Fruit fly (Drosophila melanogaster): ENCODE results near the gene mbo.

Gene mbo

dm6 chr3R:12644621-12645310, 34.1 kb downstream of the mbo start (continued):
- TF ChIP-seq HmgZ (tag; optimal IDR thresholded peaks at IDR 0.05) (no peak), run (tag; optimal IDR thresholded peaks at IDR 0.05) (peak; percentile 65), Ssrp (tag; optimal IDR thresholded peaks at IDR 0.05) (peak; percentile 4), slou (GFP tag; optimal IDR thresholded peaks at IDR 0.05) (no peak), mam (GFP tag; optimal IDR thresholded peaks at IDR 0.05) (no peak), gfzf (GFP tag; optimal IDR thresholded peaks at IDR 0.05) (no peak), CG17385 (GFP tag; optimal IDR thresholded peaks at IDR 0.05) (no peak), Scr (GFP tag; IDR thresholded peaks at IDR 0.05; ENCODE audit: partially characterized antibody) (no peak), Elba2 (GFP tag; optimal IDR thresholded peaks at IDR 0.05) (no peak), pnt (GFP tag; optimal IDR thresholded peaks at IDR 0.05) (no peak), CG6791 (GFP tag; IDR thresholded peaks at IDR 0.05; ENCODE audit: partially characterized antibody) (no peak), CG9437 (GFP tag; optimal IDR thresholded peaks at IDR 0.05) (no peak), Dbx (GFP tag; IDR thresholded peaks at IDR 0.05) (no peak), tap (tag; optimal IDR thresholded peaks at IDR 0.05) (no peak), al (GFP tag; IDR thresholded peaks at IDR 0.05) (no peak), Xbp1 (GFP tag; optimal IDR thresholded peaks at IDR 0.05) (peak; percentile 20), Dip3 (GFP tag; optimal IDR thresholded peaks at IDR 0.05) (no peak), CkIIα-i1 (GFP tag; IDR thresholded peaks at IDR 0.05) (no peak), tio (GFP tag; optimal IDR thresholded peaks at IDR 0.05) (no peak), Oaz (GFP tag; IDR thresholded peaks at IDR 0.05) (no peak), Ets97D (GFP tag; optimal IDR thresholded peaks at IDR 0.05) (no peak), pum (GFP tag; optimal IDR thresholded peaks at IDR 0.05) (no peak), ftz-f1 (GFP tag; optimal IDR thresholded peaks at IDR 0.05) (no peak), ham (GFP tag; IDR thresholded peaks at IDR 0.05) (no peak), CoRest (tag; optimal IDR thresholded peaks at IDR 0.05) (peak; percentile 18), CG12155 (GFP tag; optimal IDR thresholded peaks at IDR 0.05) (no peak), sc (optimal IDR thresholded peaks at IDR 0.05) (no peak), sc (GFP tag; optimal IDR thresholded peaks at IDR 0.05) (no peak), CG13894 (tag; optimal IDR thresholded peaks at IDR 0.05) (no peak), CG10321 (GFP tag; IDR thresholded peaks at IDR 0.05) (no peak), CG7786 (GFP tag; optimal IDR thresholded peaks at IDR 0.05) (no peak), Dref (GFP tag; IDR thresholded peaks at IDR 0.05) (no peak), esg (GFP tag; conservative IDR thresholded peaks at IDR 0.05) (0 out of 2 replicates have a peak, but pooled peaks have one; percentile 12), knrl (GFP tag; IDR thresholded peaks at IDR 0.05; ENCODE audit: partially characterized antibody) (no peak), eve (GFP tag; optimal IDR thresholded peaks at IDR 0.05) (no peak), toy (GFP tag; IDR thresholded peaks at IDR 0.05) (no peak), CG3065 (GFP tag; optimal IDR thresholded peaks at IDR 0.05) (no peak), Opbp (GFP tag; IDR thresholded peaks at IDR 0.05; ENCODE audit: partially characterized antibody) (no peak), dmrt99B (tag; optimal IDR thresholded peaks at IDR 0.05) (peak; percentile 32), phol (tag; optimal IDR thresholded peaks at IDR 0.05) (peak; percentile 6), CG7556 (GFP tag; optimal IDR thresholded peaks at IDR 0.05) (no peak), sna (GFP tag; IDR thresholded peaks at IDR 0.05; ENCODE audit: partially characterized antibody) (no peak), CG7963 (GFP tag; IDR thresholded peaks at IDR 0.05; ENCODE audit: partially characterized antibody) (no peak), Sry-δ (GFP tag; optimal IDR thresholded peaks at IDR 0.05) (no peak), fd3F (GFP tag; optimal IDR thresholded peaks at IDR 0.05) (no peak), Dip2 (GFP tag; IDR thresholded peaks at IDR 0.05) (no peak), CG43689 (GFP tag; IDR thresholded peaks at IDR 0.05) (no peak), lab (GFP tag; optimal IDR thresholded peaks at IDR 0.05) (no peak), CG9876 (GFP tag; optimal IDR thresholded peaks at IDR 0.05) (no peak), scrt (GFP tag; optimal IDR thresholded peaks at IDR 0.05) (no peak), amos (GFP tag; IDR thresholded peaks at IDR 0.05; ENCODE audit: partially characterized antibody) (no peak)
